Fruit fly (Drosophila melanogaster): ENCODE measurements around the gene Ir7f.

- no peak for TF ChIP-seq pan (optimal IDR thresholded peaks at IDR 0.05)
- TF ChIP-seq usp (GFP tag; optimal IDR thresholded peaks at IDR 0.05): no peak
- no peak for TF ChIP-seq Dll (optimal IDR thresholded peaks at IDR 0.05)
- no peak for TF ChIP-seq psq (optimal IDR thresholded peaks at IDR 0.05)
- TF ChIP-seq EcR (GFP tag; optimal IDR thresholded peaks at IDR 0.05): no peak
- TF ChIP-seq CG8478 (optimal IDR thresholded peaks at IDR 0.05): no peak
These were observed 16.8 kb upstream of the Ir7f start for dm6 chrX:7900659-7901058.
